Worm (Caenorhabditis elegans): Measurements from ENCODE around the gene C37C3.12.

Gene C37C3.12

ce11 chrV:7804064-7804800 lies 35.2 kb downstream of the C37C3.12 start, which contains the start of gene uvs-1 (continued):
- TF ChIP-seq hmg-20 (GFP tag; IDR thresholded peaks at IDR 0.05) (no peak), atf-7 (tag; optimal IDR thresholded peaks at IDR 0.05) (no peak), F49E8.2 (tag; optimal IDR thresholded peaks at IDR 0.05; ENCODE audit: insufficient read depth) (no peak), Y79H2A.3 (GFP tag; conservative IDR thresholded peaks at IDR 0.05) (no peak), nhr-120 (GFP tag; IDR thresholded peaks at IDR 0.05) (no peak), Y95B8A.8 (GFP tag; IDR thresholded peaks at IDR 0.05) (no peak), K11D2.4 (GFP tag; IDR thresholded peaks at IDR 0.05) (no peak), dpff-1 (tag; optimal IDR thresholded peaks at IDR 0.05) (no peak), attf-5 (GFP tag; optimal IDR thresholded peaks at IDR 0.05) (peak; percentile 75), pbrm-1 (GFP tag; IDR thresholded peaks at IDR 0.05) (0 out of 2 replicates have a peak, but pooled peaks have one; percentile 42), B0336.3 (GFP tag; IDR thresholded peaks at IDR 0.05) (peak; percentile 49; the same call in 1 of the 2 replicates), nhr-80 (tag; optimal IDR thresholded peaks at IDR 0.05) (peak; percentile 47), lin-26 (GFP tag; IDR thresholded peaks at IDR 0.05) (0 out of 2 replicates have a peak, but pooled peaks have one; percentile 7), F22D6.2 (tag; optimal IDR thresholded peaks at IDR 0.05) (no peak), him-1 (tag; optimal IDR thresholded peaks at IDR 0.05) (no peak), ztf-22 (GFP tag; optimal IDR thresholded peaks at IDR 0.05) (no peak), Y56A3A.18 (GFP tag; IDR thresholded peaks at IDR 0.05) (no peak), rpc-1 (optimal IDR thresholded peaks at IDR 0.05) (no peak), rpc-1 (tag; optimal IDR thresholded peaks at IDR 0.05) (no peak), cebp-2 (GFP tag; IDR thresholded peaks at IDR 0.05) (no peak), C06A6.2 (GFP tag; conservative IDR thresholded peaks at IDR 0.05) (no peak), die-1 (tag; optimal IDR thresholded peaks at IDR 0.05) (no peak), hsf-1 (GFP tag; IDR thresholded peaks at IDR 0.05) (peak; percentile 78), egrh-3 (GFP tag; IDR thresholded peaks at IDR 0.05) (no peak), K12H6.12 (tag; optimal IDR thresholded peaks at IDR 0.05) (peak; percentile 67), nfya-1 (tag; optimal IDR thresholded peaks at IDR 0.05; ENCODE audit: borderline replicate concordance, insufficient read depth) (no peak), tlf-1 (GFP tag; optimal IDR thresholded peaks at IDR 0.05) (no peak), lir-1 (GFP tag; conservative IDR thresholded peaks at IDR 0.05) (no peak), F33H1.4 (GFP tag; IDR thresholded peaks at IDR 0.05) (peak; percentile 65), chd-7 (tag; optimal IDR thresholded peaks at IDR 0.05) (no peak), ceh-79 (tag; optimal IDR thresholded peaks at IDR 0.05) (no peak), F23B12.7 (tag; optimal IDR thresholded peaks at IDR 0.05; ENCODE audit: insufficient read depth) (no peak), ceh-100 (GFP tag; IDR thresholded peaks at IDR 0.05) (peak; percentile 25; the same call in 1 of the 2 replicates), let-526 (GFP tag; IDR thresholded peaks at IDR 0.05) (0 out of 2 replicates have a peak, but pooled peaks have one; percentile 20), snpc-4 (GFP tag; optimal IDR thresholded peaks at IDR 0.05) (no peak), snpc-4 (tag; optimal IDR thresholded peaks at IDR 0.05) (no peak), egl-18 (GFP tag; IDR thresholded peaks at IDR 0.05) (no peak), ceh-40 (GFP tag; IDR thresholded peaks at IDR 0.05) (no peak), D2030.7 (GFP tag; IDR thresholded peaks at IDR 0.05) (peak; percentile 68), xnd-1 (tag; optimal IDR thresholded peaks at IDR 0.05) (peak; percentile 58), sdz-38 (tag; optimal IDR thresholded peaks at IDR 0.05) (no peak), lin-54 (GFP tag; optimal IDR thresholded peaks at IDR 0.05) (peak; percentile 23), F52B5.7 (tag; optimal IDR thresholded peaks at IDR 0.05) (no peak), cebp-1 (GFP tag; IDR thresholded peaks at IDR 0.05) (no peak), cebp-1 (tag; optimal IDR thresholded peaks at IDR 0.05) (peak; percentile 61), mcd-1 (GFP tag; IDR thresholded peaks at IDR 0.05) (peak; percentile 83), ztf-6 (GFP tag; IDR thresholded peaks at IDR 0.05) (no peak), tbx-9 (tag; optimal IDR thresholded peaks at IDR 0.05; ENCODE audit: borderline replicate concordance) (no peak), Y67H2A.10 (GFP tag; conservative IDR thresholded peaks at IDR 0.05) (peak; percentile 56; the same call in 1 of the 2 replicates)

All from whole organism, young adult.